Fruit fly (Drosophila melanogaster) whole organism, wandering third instar larva: ENCODE measurements around the gene CG15818.
A peak's percentile ranks its signal among the peaks of the same experiment; 100 is the strongest.

Experiments used
- Abd-B ChIP-seq: fragments of >200 bp; optimal IDR thresholded peaks from 2 replicates; lab custom pipeline; 2017; ENCODE audit warnings: missing biosample characterization, missing genetic modification characterization
- CG32264 ChIP-seq: fragments of 200-800 bp; sonication (Bioruptor generic); optimal IDR thresholded peaks from 2 replicates; lab custom pipeline; 2016; ENCODE audit warnings: missing biosample characterization, missing genetic modification characterization
- CG9705 ChIP-seq: fragments of 200-800 bp; sonication (Bioruptor generic); optimal IDR thresholded peaks from 2 replicates; lab custom pipeline; 2018; ENCODE audit warnings: missing biosample characterization, mild to moderate bottlenecking, missing genetic modification characterization
- CrebA ChIP-seq: fragments of 200-800 bp; sonication (Bioruptor generic); optimal IDR thresholded peaks from 2 replicates; lab custom pipeline; 2016; ENCODE audit warnings: missing biosample characterization, mild to moderate bottlenecking, missing genetic modification characterization, borderline replicate concordance
- Dfd ChIP-seq: fragments of >200 bp; optimal IDR thresholded peaks from 2 replicates; lab custom pipeline; 2017; ENCODE audit warnings: missing biosample characterization, missing genetic modification characterization
- Dif ChIP-seq: fragments of 200-275, 200-300 bp; sonication (Bioruptor generic); optimal IDR thresholded peaks from 2 replicates; lab custom pipeline; 2018; ENCODE audit warnings: missing biosample characterization, missing genetic modification characterization; ENCODE audit not compliant: partially characterized antibody
- GATAd ChIP-seq: sonication (Bioruptor generic); optimal IDR thresholded peaks from 2 replicates; lab custom pipeline; 2016; ENCODE audit warnings: missing biosample characterization, missing genetic modification characterization
- HLH106 ChIP-seq: fragments of 200-800 bp; optimal IDR thresholded peaks from 3 replicates; lab custom pipeline; 2019; ENCODE audit warnings: missing biosample characterization, mild to moderate bottlenecking, missing genetic modification characterization, moderate library complexity
- Hnf4 ChIP-seq: fragments of 200-800 bp; sonication (Bioruptor generic); optimal IDR thresholded peaks from 2 replicates; lab custom pipeline; 2016; ENCODE audit warnings: missing biosample characterization, mild to moderate bottlenecking, missing genetic modification characterization
- Hr78 ChIP-seq: fragments of >200 bp; optimal IDR thresholded peaks from 2 replicates; lab custom pipeline; 2017; ENCODE audit warnings: missing biosample characterization, missing genetic modification characterization
- Hr83 ChIP-seq: fragments of 200-300 bp; sonication (Bioruptor generic); optimal IDR thresholded peaks from 2 replicates; lab custom pipeline; 2016; ENCODE audit warnings: missing biosample characterization, mild to moderate bottlenecking, missing genetic modification characterization, moderate library complexity; ENCODE audit not compliant: poor library complexity, severe bottlenecking
- Jra ChIP-seq: sonication (Bioruptor generic); optimal IDR thresholded peaks from 2 replicates; lab custom pipeline; 2016; ENCODE audit warnings: missing biosample characterization, missing genetic modification characterization
- Mio ChIP-seq: sonication (Bioruptor generic); optimal IDR thresholded peaks from 2 replicates; lab custom pipeline; 2016; ENCODE audit warnings: missing biosample characterization, missing genetic modification characterization
- Myc ChIP-seq: fragments of >200 bp; optimal IDR thresholded peaks from 2 replicates; lab custom pipeline; 2017
- N ChIP-seq: fragments of >200 bp; optimal IDR thresholded peaks from 2 replicates; lab custom pipeline; 2018; ENCODE audit warnings: missing biosample characterization, missing external identifiers, missing genetic modification characterization
- OdsH ChIP-seq: fragments of 200-800 bp; sonication (Bioruptor generic); optimal IDR thresholded peaks from 2 replicates; lab custom pipeline; 2016; ENCODE audit warnings: missing biosample characterization, mild to moderate bottlenecking, missing genetic modification characterization
- Rel ChIP-seq, 2 experiments: fragments of 200-800 bp; sonication (Bioruptor generic) in 1 of 2; optimal IDR thresholded peaks; 2 replicates in 1 of 2; 3 replicates in 1 of 2; lab custom pipeline; 2016 to 2019; ENCODE audit warnings: mild to moderate bottlenecking in 2 of 2, missing biosample characterization in 2 of 2, missing genetic modification characterization in 2 of 2, moderate library complexity in 1 of 2
- Sp1 ChIP-seq: fragments of 200-800 bp; sonication (Bioruptor generic); optimal IDR thresholded peaks from 3 replicates; lab custom pipeline; 2019; ENCODE audit warnings: missing biosample characterization, mild to moderate bottlenecking, missing genetic modification characterization, moderate library complexity
- Vsx2 ChIP-seq: fragments of 200-300, 225-300 bp; sonication (Bioruptor generic); optimal IDR thresholded peaks from 2 replicates; lab custom pipeline; 2018; ENCODE audit warnings: missing biosample characterization, missing genetic modification characterization; ENCODE audit not compliant: partially characterized antibody
- br ChIP-seq: fragments of 200-800 bp; sonication (Bioruptor generic); optimal IDR thresholded peaks from 2 replicates; lab custom pipeline; 2016; ENCODE audit warnings: missing biosample characterization, missing genetic modification characterization
- brk ChIP-seq: fragments of 200-800 bp; sonication (Bioruptor generic); optimal IDR thresholded peaks from 2 replicates; lab custom pipeline; 2016; ENCODE audit warnings: missing biosample characterization, mild to moderate bottlenecking, missing genetic modification characterization
- dl ChIP-seq, 2 experiments: fragments of 175-275, 200-275 bp in 1 of 2; fragments of 200-275 bp in 1 of 2; sonication (Bioruptor generic); optimal IDR thresholded peaks; lab custom pipeline; 2018; ENCODE audit warnings: mild to moderate bottlenecking in 2 of 2, missing biosample characterization in 2 of 2, missing genetic modification characterization in 2 of 2, moderate library complexity in 2 of 2; ENCODE audit not compliant: partially characterized antibody in 2 of 2, insufficient read depth in 1 of 2
- dmrt93B ChIP-seq: fragments of 200-800 bp; sonication (Bioruptor generic); optimal IDR thresholded peaks from 2 replicates; lab custom pipeline; 2018; ENCODE audit warnings: missing biosample characterization, mild to moderate bottlenecking, missing genetic modification characterization
- dsf ChIP-seq: sonication (Bioruptor generic); optimal IDR thresholded peaks from 2 replicates; lab custom pipeline; 2016; ENCODE audit warnings: missing biosample characterization, missing genetic modification characterization, borderline replicate concordance
- ey ChIP-seq: fragments of 200-800 bp; sonication (Bioruptor generic); optimal IDR thresholded peaks from 2 replicates; lab custom pipeline; 2016; ENCODE audit warnings: missing biosample characterization, missing genetic modification characterization
- foxo ChIP-seq, 2 experiments: fragments of 200-800 bp; sonication (Bioruptor generic); optimal IDR thresholded peaks; 2 replicates in 1 of 2; 3 replicates in 1 of 2; lab custom pipeline; 2016 to 2017; ENCODE audit warnings: missing biosample characterization in 2 of 2, missing genetic modification characterization in 2 of 2
- fru ChIP-seq: fragments of 200-800 bp; sonication (Bioruptor generic); optimal IDR thresholded peaks from 3 replicates; lab custom pipeline; 2016; ENCODE audit warnings: missing biosample characterization, mild to moderate bottlenecking, missing genetic modification characterization
- h ChIP-seq: fragments of 200-800 bp; sonication (Bioruptor generic); optimal IDR thresholded peaks from 3 replicates; lab custom pipeline; 2016; ENCODE audit warnings: missing biosample characterization, mild to moderate bottlenecking, missing genetic modification characterization
- jim ChIP-seq: fragments of 175-275, 200-325 bp; sonication (Bioruptor generic); optimal IDR thresholded peaks from 2 replicates; lab custom pipeline; 2016; ENCODE audit warnings: missing biosample characterization, mild to moderate bottlenecking, missing genetic modification characterization
- lola ChIP-seq: fragments of >200 bp; optimal IDR thresholded peaks from 2 replicates; lab custom pipeline; 2017; ENCODE audit warnings: missing biosample characterization, missing genetic modification characterization
- pan ChIP-seq: fragments of >200 bp; optimal IDR thresholded peaks from 2 replicates; lab custom pipeline; 2017
- psq ChIP-seq: fragments of 200-800 bp; sonication (Bioruptor generic); optimal IDR thresholded peaks from 3 replicates; lab custom pipeline; 2017; ENCODE audit warnings: missing biosample characterization, mild to moderate bottlenecking, missing genetic modification characterization, moderate library complexity
- rgr ChIP-seq: fragments of 200-800 bp; sonication (Bioruptor generic); optimal IDR thresholded peaks from 3 replicates; lab custom pipeline; 2016; ENCODE audit warnings: missing biosample characterization, mild to moderate bottlenecking, missing genetic modification characterization
- sage ChIP-seq: fragments of 200-800 bp; sonication (Bioruptor generic); optimal IDR thresholded peaks from 2 replicates; lab custom pipeline; 2016; ENCODE audit warnings: missing biosample characterization, mild to moderate bottlenecking, missing genetic modification characterization
- sv ChIP-seq: fragments of 200-800 bp; sonication (Bioruptor generic); optimal IDR thresholded peaks from 3 replicates; lab custom pipeline; 2016; ENCODE audit warnings: missing biosample characterization, missing genetic modification characterization
- tai ChIP-seq: sonication (Bioruptor generic); optimal IDR thresholded peaks from 2 replicates; lab custom pipeline; 2016; ENCODE audit warnings: missing biosample characterization, missing genetic modification characterization
- usp ChIP-seq: fragments of >200 bp; optimal IDR thresholded peaks from 2 replicates; lab custom pipeline; 2017; ENCODE audit warnings: missing biosample characterization, missing genetic modification characterization
- woc ChIP-seq: sonication (Bioruptor generic); optimal IDR thresholded peaks from 2 replicates; lab custom pipeline; 2016; ENCODE audit warnings: missing biosample characterization, mild to moderate bottlenecking, missing genetic modification characterization

CG15818 gene

dm6 chr2L:7422429-7423283 is 11.9 kb downstream of the CG15818 start:
- TF ChIP-seq dmrt93B (GFP tag; lab: Kevin White, UChicago) = peak; percentile 55
- peak; percentile 66 for TF ChIP-seq rgr (GFP tag; lab: Kevin White, UChicago)
- peak; percentile 52 for TF ChIP-seq Vsx2
- TF ChIP-seq Jra (GFP tag; lab: Kevin White, UChicago) = peak; percentile 94
- TF ChIP-seq Mio (GFP tag; lab: Kevin White, UChicago) = no peak
- no peak for TF ChIP-seq br (GFP tag; lab: Kevin White, UChicago)
- peak; percentile 98 for TF ChIP-seq Hr83 (GFP tag; lab: Kevin White, UChicago)
- no peak for TF ChIP-seq sage (GFP tag; lab: Kevin White, UChicago)
- TF ChIP-seq foxo (GFP tag; optimal IDR thresholded peaks at IDR 0.05; lab: Kevin White, UChicago) = peak in 1 of 2 experiments; percentile 74
- peak; percentile 11 for TF ChIP-seq CG9705 (GFP tag; lab: Kevin White, UChicago)
- peak; percentile 74 for TF ChIP-seq Sp1 (GFP tag; lab: Kevin White, UChicago)
- no peak for TF ChIP-seq Rel (GFP tag; optimal IDR thresholded peaks at IDR 0.05; lab: Kevin White, UChicago)
- peak; percentile 75 for TF ChIP-seq Rel (tag; optimal IDR thresholded peaks at IDR 0.05; lab: Kevin White, UChicago)
- TF ChIP-seq Dif = peak; percentile 92
- no peak for TF ChIP-seq pan (lab: Kevin White, UChicago)
- TF ChIP-seq sv = no peak
- peak; percentile 78 for TF ChIP-seq tai (GFP tag; lab: Kevin White, UChicago)
- peak; percentile 84 for TF ChIP-seq psq (GFP tag; lab: Kevin White, UChicago)
- TF ChIP-seq HLH106 = peak; percentile 64
- peak; percentile 66 for TF ChIP-seq Hnf4 (GFP tag; lab: Kevin White, UChicago)
- TF ChIP-seq fru (GFP tag; lab: Kevin White, UChicago) = peak; percentile 64
- no peak for TF ChIP-seq brk (GFP tag; lab: Kevin White, UChicago)
- TF ChIP-seq OdsH (GFP tag; lab: Kevin White, UChicago) = peak; percentile 60
- peak; percentile 69 to 73 for TF ChIP-seq dl (GFP tag; optimal IDR thresholded peaks at IDR 0.05; lab: Kevin White, UChicago; ENCODE audit: insufficient read depth in 1 of 2, partially characterized antibody in 2 of 2)
- peak; percentile 69 for TF ChIP-seq ey (GFP tag; lab: Kevin White, UChicago)
- TF ChIP-seq N (GFP tag; lab: Kevin White, UChicago) = peak; percentile 23
- peak; percentile 75 for TF ChIP-seq jim (GFP tag; lab: Kevin White, UChicago)
- TF ChIP-seq h = peak; percentile 41
- TF ChIP-seq Hr78 = no peak
- TF ChIP-seq woc (GFP tag; lab: Kevin White, UChicago) = peak; percentile 77
- TF ChIP-seq, all 38 proteins: peak for 22

- TF ChIP-seq fru (GFP tag; lab: Kevin White, UChicago) = peak; percentile 77
- peak in 1 of 2 experiments; percentile 67 for TF ChIP-seq dl (GFP tag; optimal IDR thresholded peaks at IDR 0.05; lab: Kevin White, UChicago; ENCODE audit: insufficient read depth in 1 of 2, partially characterized antibody in 2 of 2)
- TF ChIP-seq HLH106 = peak; percentile 89
- peak; percentile 77 for TF ChIP-seq Jra (GFP tag; lab: Kevin White, UChicago)
- TF ChIP-seq brk (GFP tag; lab: Kevin White, UChicago) = peak; percentile 92
- TF ChIP-seq Dfd = peak; percentile 49
- no peak for TF ChIP-seq Abd-B (GFP tag; lab: Kevin White, UChicago)
- no peak for TF ChIP-seq sv
- no peak for TF ChIP-seq lola (GFP tag; lab: Kevin White, UChicago)
- TF ChIP-seq Myc (lab: Kevin White, UChicago) = peak; percentile 33
- TF ChIP-seq rgr (GFP tag; lab: Kevin White, UChicago) = peak; percentile 77
- TF ChIP-seq GATAd (GFP tag; lab: Kevin White, UChicago) = no peak
- no peak for TF ChIP-seq usp (GFP tag; lab: Kevin White, UChicago)
- TF ChIP-seq Rel (GFP tag; optimal IDR thresholded peaks at IDR 0.05; lab: Kevin White, UChicago) = no peak
- TF ChIP-seq Rel (tag; optimal IDR thresholded peaks at IDR 0.05; lab: Kevin White, UChicago) = peak; percentile 77
- TF ChIP-seq N (GFP tag; lab: Kevin White, UChicago) = no peak
- peak; percentile 60 for TF ChIP-seq sage (GFP tag; lab: Kevin White, UChicago)
- peak; percentile 79 for TF ChIP-seq Hnf4 (GFP tag; lab: Kevin White, UChicago)
- peak; percentile 92 for TF ChIP-seq jim (GFP tag; lab: Kevin White, UChicago)
- TF ChIP-seq foxo (GFP tag; optimal IDR thresholded peaks at IDR 0.05; lab: Kevin White, UChicago) = peak in 1 of 2 experiments; percentile 88
- peak; percentile 93 for TF ChIP-seq woc (GFP tag; lab: Kevin White, UChicago)
- no peak for TF ChIP-seq dsf (GFP tag; lab: Kevin White, UChicago)
- TF ChIP-seq tai (GFP tag; lab: Kevin White, UChicago) = peak; percentile 65
- TF ChIP-seq CG32264 (GFP tag; lab: Kevin White, UChicago) = no peak
- TF ChIP-seq Dif = peak; percentile 76
- TF ChIP-seq Hr78 = no peak
- TF ChIP-seq dmrt93B (GFP tag; lab: Kevin White, UChicago) = peak; percentile 42
- peak; percentile 77 for TF ChIP-seq ey (GFP tag; lab: Kevin White, UChicago)
- TF ChIP-seq br (GFP tag; lab: Kevin White, UChicago) = peak; percentile 86
- peak; percentile 83 for TF ChIP-seq OdsH (GFP tag; lab: Kevin White, UChicago)
- TF ChIP-seq CG9705 (GFP tag; lab: Kevin White, UChicago) = peak; percentile 76
- peak; percentile 89 for TF ChIP-seq h
- peak; percentile 85 for TF ChIP-seq Hr83 (GFP tag; lab: Kevin White, UChicago)
- peak; percentile 65 for TF ChIP-seq psq (GFP tag; lab: Kevin White, UChicago)
- TF ChIP-seq Vsx2 = no peak
- peak; percentile 81 for TF ChIP-seq Sp1 (GFP tag; lab: Kevin White, UChicago)
- TF ChIP-seq pan (lab: Kevin White, UChicago) = no peak
- TF ChIP-seq Mio (GFP tag; lab: Kevin White, UChicago) = no peak
- TF ChIP-seq CrebA = peak; percentile 64
Measured at dm6 chr2L:7423333-7423895, 12.7 kb downstream of the CG15818 start.
